Worm (Caenorhabditis elegans): ENCODE measurements around the gene F58F9.8.

DNA sequence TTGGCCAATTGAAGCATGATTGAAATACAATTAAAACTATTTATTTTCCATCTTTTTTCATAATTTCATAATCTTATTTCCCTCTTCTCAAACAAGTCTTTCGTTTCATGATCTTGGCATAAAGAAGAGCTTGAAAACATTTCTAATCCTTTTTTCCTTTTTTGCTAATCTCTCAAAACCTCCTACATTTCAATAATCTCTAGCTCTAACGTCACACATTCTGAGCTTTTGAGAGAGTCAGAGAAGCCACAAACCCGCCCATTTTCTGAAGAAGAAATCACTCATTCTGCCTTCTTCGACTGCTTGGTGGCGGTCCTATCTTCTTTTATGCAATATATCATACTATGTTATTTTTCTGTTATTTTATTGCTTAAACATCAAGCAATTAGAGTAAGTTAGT lies 11.6 kb downstream of the F58F9.8 start, which contains the start of gene F58F9.1:
- no peak for TF ChIP-seq che-1 (tag; optimal IDR thresholded peaks at IDR 0.05)
- no peak for TF ChIP-seq lin-11 (tag; optimal IDR thresholded peaks at IDR 0.05)
- no peak for TF ChIP-seq pha-4 (tag; optimal IDR thresholded peaks at IDR 0.05)
- TF ChIP-seq fkh-10 (GFP tag; optimal IDR thresholded peaks at IDR 0.05), result no peak
- TF ChIP-seq fax-1 (tag; optimal IDR thresholded peaks at IDR 0.05), result no peak
- TF ChIP-seq ceh-24 (tag; optimal IDR thresholded peaks at IDR 0.05), result no peak
- no peak for TF ChIP-seq pag-3 (tag; optimal IDR thresholded peaks at IDR 0.05; ENCODE audit: borderline replicate concordance)
- TF ChIP-seq sox-4 (tag; optimal IDR thresholded peaks at IDR 0.05), result no peak
- TF ChIP-seq mec-3 (tag; optimal IDR thresholded peaks at IDR 0.05; ENCODE audit: borderline replicate concordance), result no peak
- no peak for TF ChIP-seq unc-3 (GFP tag; conservative IDR thresholded peaks at IDR 0.05)
- no peak for TF ChIP-seq unc-3 (tag; optimal IDR thresholded peaks at IDR 0.05)

Measured in whole organism, late embryonic.